Worm (Caenorhabditis elegans) whole organism, L1 larva: ENCODE results near the gene fzr-1.

Experiments
- C04F5.9 ChIP-seq: sonication (generic microtip); optimal IDR thresholded peaks from 2 replicates; lab custom pipeline; 2016; ENCODE audit warnings: missing genetic modification characterization, missing compliant biosample characterization
- Y116A8C.19 ChIP-seq: sonication (generic microtip); optimal IDR thresholded peaks from 2 replicates; lab custom pipeline; 2016; ENCODE audit warnings: missing compliant biosample characterization, missing genetic modification characterization, borderline replicate concordance
- aly-2 ChIP-seq: fragments of 150-350 bp; optimal IDR thresholded peaks from 2 replicates; lab custom pipeline; 2014; ENCODE audit warnings: missing biosample characterization, missing genetic modification characterization
- ama-1 ChIP-seq: fragments of 150-350 bp; optimal IDR thresholded peaks from 2 replicates; lab custom pipeline; 2014
- ceh-90 ChIP-seq: sonication (generic microtip); optimal IDR thresholded peaks from 2 replicates; lab custom pipeline; 2016; ENCODE audit warnings: missing genetic modification characterization, missing compliant biosample characterization
- dsc-1 ChIP-seq: sonication (generic microtip); optimal IDR thresholded peaks from 2 replicates; lab custom pipeline; 2016; ENCODE audit warnings: mild to moderate bottlenecking, missing genetic modification characterization, missing compliant biosample characterization
- efl-3 ChIP-seq: fragments of 200-800 bp; sonication (Bioruptor generic); optimal IDR thresholded peaks from 2 replicates; lab custom pipeline; 2018; ENCODE audit warnings: mild to moderate bottlenecking, missing genetic modification characterization, missing compliant biosample characterization
- elt-2 ChIP-seq: sonication (generic microtip); optimal IDR thresholded peaks from 2 replicates; lab custom pipeline; 2016; ENCODE audit warnings: missing genetic modification characterization, mild to moderate bottlenecking, inconsistent platforms, missing compliant biosample characterization, missing genetic modification reagents
- fkh-10 ChIP-seq: sonication (generic microtip); optimal IDR thresholded peaks from 2 replicates; lab custom pipeline; 2017; ENCODE audit warnings: missing biosample characterization, missing genetic modification reagents, missing genetic modification characterization
- fkh-8 ChIP-seq: sonication (generic microtip); optimal IDR thresholded peaks from 2 replicates; lab custom pipeline; 2016; ENCODE audit warnings: mild to moderate bottlenecking, missing genetic modification characterization, missing compliant biosample characterization
- fos-1 ChIP-seq: fragments of 150-350 bp; optimal IDR thresholded peaks from 2 replicates; lab custom pipeline; 2014; ENCODE audit warnings: missing biosample characterization, missing genetic modification characterization
- hlh-17 ChIP-seq: fragments of 200-800 bp; sonication (Bioruptor generic); optimal IDR thresholded peaks from 2 replicates; lab custom pipeline; 2018; ENCODE audit warnings: missing genetic modification characterization, mild to moderate bottlenecking, missing compliant biosample characterization, moderate library complexity, borderline replicate concordance
- isw-1 ChIP-seq: fragments of 200-800 bp; sonication (Bioruptor generic); IDR thresholded peaks from 2 replicates; pipeline ENCODE4 v1.3.6; 2022; ENCODE audit warnings: missing genetic modification characterization, missing compliant biosample characterization
- jun-1 ChIP-seq: fragments of 150-350 bp; optimal IDR thresholded peaks from 2 replicates; lab custom pipeline; 2014; ENCODE audit warnings: missing biosample characterization, missing genetic modification reagents, missing genetic modification characterization
- lin-13 ChIP-seq: fragments of 150-350 bp; optimal IDR thresholded peaks from 2 replicates; lab custom pipeline; 2014; ENCODE audit warnings: missing biosample characterization, missing genetic modification reagents, missing genetic modification characterization
- lin-14 ChIP-seq: fragments of 200-800 bp; sonication (Bioruptor generic); optimal IDR thresholded peaks from 2 replicates; lab custom pipeline; 2018; ENCODE audit warnings: mild to moderate bottlenecking, missing genetic modification characterization, moderate library complexity, missing compliant biosample characterization
- lin-15B ChIP-seq: fragments of 150-350 bp; sonication (generic microtip); optimal IDR thresholded peaks from 3 replicates; lab custom pipeline; 2014; ENCODE audit warnings: missing biosample characterization, missing genetic modification characterization
- lin-35 ChIP-seq, 2 experiments: fragments of 150-350 bp; optimal IDR thresholded peaks; 2 replicates each; lab custom pipeline; 2014; ENCODE audit warnings: missing biosample characterization in 2 of 2, missing genetic modification characterization in 2 of 2, missing genetic modification reagents in 2 of 2
- lir-3 ChIP-seq: sonication (generic microtip); optimal IDR thresholded peaks from 2 replicates; lab custom pipeline; 2016; ENCODE audit warnings: mild to moderate bottlenecking, missing genetic modification characterization, moderate library complexity, missing compliant biosample characterization; ENCODE audit not compliant: poor library complexity
- lsy-2 ChIP-seq, 2 experiments: fragments of 150-350 bp; optimal IDR thresholded peaks; 2 replicates each; lab custom pipeline; 2014; ENCODE audit warnings: missing biosample characterization in 2 of 2, missing genetic modification characterization in 2 of 2
- nhr-19 ChIP-seq: fragments of 200-800 bp; sonication (Bioruptor generic); conservative IDR thresholded peaks from 2 replicates; pipeline ENCODE4 v1.3.6; 2022; ENCODE audit warnings: missing genetic modification characterization, missing compliant biosample characterization
- nhr-20 ChIP-seq: sonication (generic microtip); optimal IDR thresholded peaks from 2 replicates; lab custom pipeline; 2016; ENCODE audit warnings: mild to moderate bottlenecking, missing genetic modification characterization, missing compliant biosample characterization
- nhr-71 ChIP-seq: sonication (generic microtip); optimal IDR thresholded peaks from 2 replicates; lab custom pipeline; 2016; ENCODE audit warnings: mild to moderate bottlenecking, missing genetic modification characterization, moderate library complexity, missing compliant biosample characterization
- nhr-76 ChIP-seq: sonication (generic microtip); optimal IDR thresholded peaks from 2 replicates; lab custom pipeline; 2017; ENCODE audit warnings: missing biosample characterization, missing genetic modification characterization
- nhr-84 ChIP-seq: sonication (generic microtip); optimal IDR thresholded peaks from 2 replicates; lab custom pipeline; 2017; ENCODE audit warnings: missing biosample characterization, missing genetic modification characterization
- pag-3 ChIP-seq: sonication (generic microtip); optimal IDR thresholded peaks from 2 replicates; lab custom pipeline; 2017; ENCODE audit warnings: missing genetic modification characterization, mild to moderate bottlenecking, missing compliant biosample characterization, antibody characterized with exemption, borderline replicate concordance; ENCODE audit not compliant: insufficient read depth
- pax-3 ChIP-seq: fragments of 200-800 bp; sonication (Bioruptor generic); optimal IDR thresholded peaks from 2 replicates; lab custom pipeline; 2018; ENCODE audit warnings: mild to moderate bottlenecking, missing genetic modification characterization, moderate library complexity, missing compliant biosample characterization
- rnt-1 ChIP-seq: sonication (generic microtip); optimal IDR thresholded peaks from 2 replicates; lab custom pipeline; 2016; ENCODE audit warnings: mild to moderate bottlenecking, missing genetic modification characterization, moderate library complexity, missing compliant biosample characterization
- skn-1 ChIP-seq: fragments of 150-350 bp; optimal IDR thresholded peaks from 2 replicates; lab custom pipeline; 2014; ENCODE audit warnings: missing biosample characterization, missing genetic modification characterization
- sptf-1 ChIP-seq: fragments of 150-350 bp; optimal IDR thresholded peaks from 2 replicates; lab custom pipeline; 2014; ENCODE audit warnings: missing biosample characterization, missing genetic modification characterization
- sup-37 ChIP-seq: fragments of 200-800 bp; sonication (Bioruptor generic); optimal IDR thresholded peaks from 2 replicates; lab custom pipeline; 2018; ENCODE audit warnings: mild to moderate bottlenecking, missing genetic modification characterization, missing compliant biosample characterization
- tbx-2 ChIP-seq: sonication (generic microtip); optimal IDR thresholded peaks from 2 replicates; lab custom pipeline; 2016; ENCODE audit warnings: missing genetic modification characterization, missing compliant biosample characterization
- unc-98 ChIP-seq: fragments of 200-800 bp; sonication (Bioruptor generic); IDR thresholded peaks from 2 replicates; pipeline ENCODE4 v1.3.6; 2022; ENCODE audit warnings: missing genetic modification characterization, missing compliant biosample characterization
- zag-1 ChIP-seq: fragments of 150-350 bp; optimal IDR thresholded peaks from 2 replicates; lab custom pipeline; 2014; ENCODE audit warnings: missing biosample characterization, missing genetic modification characterization

fzr-1 gene

ce11 chrII:9686663-9687193, 42.5 kb upstream of the fzr-1 start, which contains the start of gene ZK1320.9 (continued):
- TF ChIP-seq nhr-71 (peak; percentile 45), sptf-1 (tag; lab: Kevin White, UChicago) (no peak), efl-3 (GFP tag; lab: Kevin White, UChicago) (no peak), nhr-19 (GFP tag; lab: Robert Waterston, UW) (peak; percentile 32; the same call in 1 of the 2 replicates)

ce11 chrII:9684175-9684574, 39.9 kb upstream of the fzr-1 start:
- no peak for TF ChIP-seq nhr-20 (tag; lab: Kevin White, UChicago)
- no peak for TF ChIP-seq hlh-17
- TF ChIP-seq jun-1 (tag; lab: Kevin White, UChicago) = no peak
- no peak for TF ChIP-seq lin-13 (GFP tag; lab: Kevin White, UChicago)
- TF ChIP-seq lir-3 = no peak
- TF ChIP-seq lin-15B = no peak
- no peak for TF ChIP-seq C04F5.9 (tag; lab: Kevin White, UChicago)
- TF ChIP-seq ceh-90 (tag; lab: Kevin White, UChicago) = no peak
- no peak for TF ChIP-seq ama-1 (lab: Kevin White, UChicago)
- no peak for TF ChIP-seq rnt-1
- TF ChIP-seq pax-3 (tag; lab: Kevin White, UChicago) = no peak
- TF ChIP-seq tbx-2 (tag; lab: Kevin White, UChicago) = no peak
- no peak for TF ChIP-seq skn-1 (tag; lab: Kevin White, UChicago)
- TF ChIP-seq aly-2 (tag; lab: Kevin White, UChicago) = no peak
- no peak for TF ChIP-seq isw-1 (GFP tag; lab: Robert Waterston, UW)
- no peak for TF ChIP-seq nhr-84 (tag; lab: Kevin White, UChicago)
- no peak for TF ChIP-seq fos-1
- no peak for TF ChIP-seq unc-98 (GFP tag; lab: Robert Waterston, UW)

ce11 chrII:9682044-9682443, 37.8 kb upstream of the fzr-1 start:
- TF ChIP-seq lin-14 = peak; percentile 56
- TF ChIP-seq fkh-10 (GFP tag; lab: Kevin White, UChicago) = peak; percentile 76
- TF ChIP-seq nhr-76 (tag; lab: Kevin White, UChicago) = no peak

ce11 chrII:9680493-9680892, 36.2 kb upstream of the fzr-1 start, which contains the start of gene ZK1320.13:
Gene ZK1320.13, plus strand, starts transcription at chrII:9680793.
- no peak for TF ChIP-seq pag-3 (tag; lab: Kevin White, UChicago)
- no peak for TF ChIP-seq lin-35 (GFP tag; optimal IDR thresholded peaks at IDR 0.05; lab: Kevin White, UChicago)
- peak; percentile 28 for TF ChIP-seq lin-14
- TF ChIP-seq, all 84 proteins: peak for 1

ce11 chrII:9679842-9680241, 35.6 kb upstream of the fzr-1 start:
- TF ChIP-seq lin-14 (peak; percentile 26), fkh-8 (tag; lab: Kevin White, UChicago) (no peak)

- TF ChIP-seq sup-37 (GFP tag; lab: Kevin White, UChicago) = no peak
- TF ChIP-seq lsy-2 (tag; optimal IDR thresholded peaks at IDR 0.05; lab: Kevin White, UChicago) = no peak
- peak; percentile 14 for TF ChIP-seq dsc-1
- no peak for TF ChIP-seq Y116A8C.19 (tag; lab: Kevin White, UChicago)
- TF ChIP-seq zag-1 (tag; lab: Kevin White, UChicago) = no peak
- peak; percentile 17 for TF ChIP-seq elt-2 (tag; lab: Kevin White, UChicago)
These were observed 33.2 kb upstream of the fzr-1 start for ce11 chrII:9677470-9677869.
